Fruit fly (Drosophila melanogaster) whole organism, embryonic: ENCODE data around the gene Rbf2.

Experiments
- CG10147 ChIP-seq: fragments of 200-800 bp; sonication (Bioruptor generic); optimal IDR thresholded peaks from 2 replicates; lab custom pipeline; 2019; ENCODE audit warnings: missing biosample characterization, mild to moderate bottlenecking, missing genetic modification characterization, moderate library complexity
- CG10267 ChIP-seq: fragments of 200-800 bp; sonication (Bioruptor generic); optimal IDR thresholded peaks from 2 replicates; lab custom pipeline; 2018; ENCODE audit warnings: missing biosample characterization, mild to moderate bottlenecking, missing genetic modification characterization, moderate library complexity
- CG12391 ChIP-seq: fragments of 200-800 bp; sonication (Bioruptor generic); optimal IDR thresholded peaks from 3 replicates; lab custom pipeline; 2018; ENCODE audit warnings: missing biosample characterization, mild to moderate bottlenecking, missing genetic modification characterization, moderate library complexity
- CG12744 ChIP-seq: fragments of 200-800 bp; sonication (Bioruptor generic); optimal IDR thresholded peaks from 2 replicates; lab custom pipeline; 2016; ENCODE audit warnings: missing biosample characterization, missing genetic modification characterization
- CG13775 ChIP-seq: fragments of 200-800 bp; sonication (Bioruptor generic); optimal IDR thresholded peaks from 3 replicates; lab custom pipeline; 2017; ENCODE audit warnings: missing biosample characterization, mild to moderate bottlenecking, missing genetic modification characterization
- CG1602 ChIP-seq: fragments of 200-800 bp; sonication (Bioruptor generic); optimal IDR thresholded peaks from 3 replicates; lab custom pipeline; 2016; ENCODE audit warnings: missing biosample characterization, missing genetic modification characterization
- CG17361 ChIP-seq: fragments of 200-800 bp; sonication (Bioruptor generic); IDR thresholded peaks from 3 replicates; pipeline ENCODE4 v1.3.6; 2022; ENCODE audit warnings: missing biosample characterization, missing genetic modification characterization
- CG18011 ChIP-seq: fragments of 200-800 bp; sonication (Bioruptor generic); optimal IDR thresholded peaks from 2 replicates; lab custom pipeline; 2017; ENCODE audit warnings: missing biosample characterization, missing genetic modification characterization, mild to moderate bottlenecking, moderate library complexity, missing genotype
- CG2199 ChIP-seq: fragments of 200-800 bp; sonication (Bioruptor generic); IDR thresholded peaks from 3 replicates; pipeline ENCODE4 v1.3.6; 2022; ENCODE audit warnings: missing biosample characterization, missing genetic modification characterization
- CG2202 ChIP-seq: fragments of 200-800 bp; sonication (Bioruptor generic); optimal IDR thresholded peaks from 2 replicates; lab custom pipeline; 2018; ENCODE audit warnings: missing biosample characterization, mild to moderate bottlenecking, missing genetic modification characterization
- CG33213 ChIP-seq: fragments of 200-800 bp; sonication (Bioruptor generic); optimal IDR thresholded peaks from 3 replicates; lab custom pipeline; 2016; ENCODE audit warnings: missing biosample characterization, missing genetic modification characterization
- CG3838 ChIP-seq: fragments of 200-800 bp; sonication (Bioruptor generic); optimal IDR thresholded peaks from 3 replicates; lab custom pipeline; 2016; ENCODE audit warnings: missing biosample characterization, missing genetic modification characterization
- Dll ChIP-seq: fragments of 200-800 bp; sonication (Bioruptor generic); IDR thresholded peaks from 4 replicates; pipeline ENCODE4 v1.3.6; 2022; ENCODE audit warnings: missing biosample characterization, missing genetic modification characterization; ENCODE audit not compliant: partially characterized antibody
- Doc3 ChIP-seq: fragments of 200-800 bp; sonication (Bioruptor generic); IDR thresholded peaks from 3 replicates; pipeline ENCODE4 v1.3.6; 2022; ENCODE audit warnings: missing biosample characterization, missing genetic modification characterization; ENCODE audit not compliant: partially characterized antibody
- Ets97D ChIP-seq: fragments of 200-800 bp; sonication (Bioruptor generic); optimal IDR thresholded peaks from 3 replicates; lab custom pipeline; 2016; ENCODE audit warnings: missing biosample characterization, missing genetic modification characterization
- H15 ChIP-seq: fragments of 200-800 bp; sonication (Bioruptor generic); IDR thresholded peaks from 3 replicates; pipeline ENCODE4 v1.3.6; 2022; ENCODE audit warnings: missing biosample characterization, missing genetic modification characterization
- HmgZ ChIP-seq: fragments of 200-800 bp; sonication (Bioruptor generic); optimal IDR thresholded peaks from 2 replicates; lab custom pipeline; 2018; ENCODE audit warnings: missing biosample characterization, mild to moderate bottlenecking, missing genetic modification characterization
- Hmr ChIP-seq: fragments of 200-800 bp; sonication (Bioruptor generic); optimal IDR thresholded peaks from 3 replicates; lab custom pipeline; 2017; ENCODE audit warnings: mild to moderate bottlenecking, missing biosample characterization, missing genetic modification reagents, missing genetic modification characterization
- Max ChIP-seq: fragments of 200-800 bp; sonication (Bioruptor generic); optimal IDR thresholded peaks from 2 replicates; lab custom pipeline; 2016; ENCODE audit warnings: missing biosample characterization, mild to moderate bottlenecking, missing genetic modification characterization
- Nf-YB ChIP-seq: fragments of 200-800 bp; sonication (Bioruptor generic); optimal IDR thresholded peaks from 3 replicates; lab custom pipeline; 2019; ENCODE audit warnings: missing biosample characterization, mild to moderate bottlenecking, missing genetic modification characterization, moderate library complexity
- Opbp ChIP-seq: fragments of 200-800 bp; sonication (Bioruptor generic); IDR thresholded peaks from 3 replicates; pipeline ENCODE4 v1.3.6; 2022; ENCODE audit warnings: missing biosample characterization, missing genetic modification characterization; ENCODE audit not compliant: partially characterized antibody
- Pdp1 ChIP-seq, 2 experiments: fragments of 200-800 bp; sonication (Bioruptor generic); optimal IDR thresholded peaks; 3 replicates each; lab custom pipeline; 2016; ENCODE audit warnings: missing biosample characterization in 2 of 2, missing genetic modification characterization in 2 of 2, mild to moderate bottlenecking in 1 of 2, moderate library complexity in 1 of 2
- Scr ChIP-seq: fragments of 200-800 bp; sonication (Bioruptor generic); IDR thresholded peaks from 2 replicates; pipeline ENCODE4 v1.3.6; 2022; ENCODE audit warnings: missing biosample characterization, missing genetic modification characterization; ENCODE audit not compliant: partially characterized antibody
- Sry-δ ChIP-seq: fragments of 200-800 bp; sonication (Bioruptor generic); optimal IDR thresholded peaks from 2 replicates; lab custom pipeline; 2016; ENCODE audit warnings: missing biosample characterization, missing genetic modification characterization
- amos ChIP-seq: fragments of 200-800 bp; sonication (Bioruptor generic); IDR thresholded peaks from 2 replicates; pipeline ENCODE4 v1.3.6; 2022; ENCODE audit warnings: missing biosample characterization, missing genetic modification characterization; ENCODE audit not compliant: partially characterized antibody
- ato ChIP-seq: fragments of 200-800 bp; sonication (Bioruptor generic); IDR thresholded peaks from 2 replicates; pipeline ENCODE4 v1.3.6; 2022; ENCODE audit warnings: missing biosample characterization, missing genetic modification characterization; ENCODE audit not compliant: partially characterized antibody
- az2 ChIP-seq: fragments of 200-800 bp; sonication (Bioruptor generic); optimal IDR thresholded peaks from 3 replicates; lab custom pipeline; 2016; ENCODE audit warnings: missing biosample characterization, missing genetic modification characterization
- bsh ChIP-seq, 2 experiments: fragments of 200-800 bp; sonication (Bioruptor generic); optimal IDR thresholded peaks; 2 replicates each; lab custom pipeline; 2017 to 2018; ENCODE audit warnings: mild to moderate bottlenecking in 2 of 2, missing biosample characterization in 2 of 2, missing genetic modification characterization in 2 of 2, moderate library complexity in 1 of 2
- cad ChIP-seq: fragments of >200 bp; optimal IDR thresholded peaks from 2 replicates; lab custom pipeline; 2017; ENCODE audit warnings: missing biosample characterization, missing genetic modification characterization
- chinmo ChIP-seq: fragments of 200-800 bp; sonication (Bioruptor generic); IDR thresholded peaks from 4 replicates; pipeline ENCODE4 v1.3.6; 2022; ENCODE audit warnings: missing biosample characterization, missing genetic modification characterization; ENCODE audit not compliant: partially characterized antibody
- dm ChIP-seq: fragments of 200-800 bp; sonication (Bioruptor generic); optimal IDR thresholded peaks from 3 replicates; lab custom pipeline; 2016; ENCODE audit warnings: missing biosample characterization, missing genetic modification characterization
- dmrt11E ChIP-seq: fragments of 200-800 bp; sonication (Bioruptor generic); optimal IDR thresholded peaks from 3 replicates; lab custom pipeline; 2018; ENCODE audit warnings: missing biosample characterization, mild to moderate bottlenecking, missing genetic modification characterization, moderate library complexity
- ems ChIP-seq: fragments of 200-800 bp; sonication (Bioruptor generic); optimal IDR thresholded peaks from 3 replicates; lab custom pipeline; 2016; ENCODE audit warnings: missing biosample characterization, missing genetic modification characterization
- fd102C ChIP-seq: fragments of 200-800 bp; sonication (Bioruptor generic); optimal IDR thresholded peaks from 2 replicates; lab custom pipeline; 2018; ENCODE audit warnings: missing biosample characterization, mild to moderate bottlenecking, missing genetic modification characterization, moderate library complexity
- fru ChIP-seq: fragments of >200 bp; optimal IDR thresholded peaks from 2 replicates; lab custom pipeline; 2017
- hb ChIP-seq: fragments of 200-800 bp; sonication (Bioruptor generic); IDR thresholded peaks from 3 replicates; pipeline ENCODE4 v1.3.6; 2022; ENCODE audit warnings: missing biosample characterization, missing genetic modification characterization; ENCODE audit not compliant: partially characterized antibody
- hbn ChIP-seq: fragments of 200-800 bp; sonication (Bioruptor generic); IDR thresholded peaks from 2 replicates; pipeline ENCODE4 v1.3.6; 2022; ENCODE audit warnings: missing biosample characterization, missing genetic modification characterization; ENCODE audit not compliant: partially characterized antibody
- hkb ChIP-seq, 2 experiments: fragments of 200-800 bp in 1 of 2; fragments of >200 bp in 1 of 2; sonication (Bioruptor generic) in 1 of 2; IDR thresholded peaks in 1 of 2; optimal IDR thresholded peaks in 1 of 2; 2 replicates each; pipeline versions ENCODE4 v1.3.6 to Lab custom; 2017 to 2022; ENCODE audit warnings: missing biosample characterization in 1 of 2, missing genetic modification characterization in 1 of 2
- nerfin-2 ChIP-seq: fragments of 200-800 bp; sonication (Bioruptor generic); IDR thresholded peaks from 2 replicates; pipeline ENCODE4 v1.3.6; 2022; ENCODE audit warnings: missing biosample characterization, missing genetic modification characterization; ENCODE audit not compliant: partially characterized antibody
- nmo ChIP-seq: fragments of 200-800 bp; sonication (Bioruptor generic); optimal IDR thresholded peaks from 2 replicates; lab custom pipeline; 2018; ENCODE audit warnings: missing biosample characterization, mild to moderate bottlenecking, missing genetic modification characterization, moderate library complexity
- sisA ChIP-seq: fragments of 200-800 bp; sonication (Bioruptor generic); IDR thresholded peaks from 2 replicates; pipeline ENCODE4 v1.3.6; 2022; ENCODE audit warnings: missing biosample characterization, missing genetic modification characterization
- stc ChIP-seq: fragments of 200-800 bp; sonication (Bioruptor generic); IDR thresholded peaks from 2 replicates; pipeline ENCODE4 v1.3.6; 2022; ENCODE audit warnings: missing biosample characterization, missing genetic modification characterization
- stwl ChIP-seq: fragments of 200-800 bp; sonication (Bioruptor generic); optimal IDR thresholded peaks from 3 replicates; lab custom pipeline; 2018; ENCODE audit warnings: missing biosample characterization, mild to moderate bottlenecking, missing genetic modification characterization, moderate library complexity
- tap ChIP-seq: fragments of 200-800 bp; optimal IDR thresholded peaks from 3 replicates; lab custom pipeline; 2019; ENCODE audit warnings: missing biosample characterization, mild to moderate bottlenecking, missing genetic modification characterization, moderate library complexity
- unc-4 ChIP-seq: fragments of 200-800 bp; sonication (Bioruptor generic); IDR thresholded peaks from 2 replicates; pipeline ENCODE4 v1.3.6; 2022; ENCODE audit warnings: missing biosample characterization, missing genetic modification characterization; ENCODE audit not compliant: partially characterized antibody
- vnd ChIP-seq: fragments of 200-800 bp; sonication (Bioruptor generic); IDR thresholded peaks from 3 replicates; pipeline ENCODE4 v1.3.6; 2022; ENCODE audit warnings: missing biosample characterization, missing genetic modification characterization; ENCODE audit not compliant: partially characterized antibody
- vvl ChIP-seq: fragments of 200-800 bp; sonication (Bioruptor generic); IDR thresholded peaks from 2 replicates; pipeline ENCODE4 v1.3.6; 2022; ENCODE audit warnings: missing biosample characterization, missing genetic modification characterization
- zen ChIP-seq: fragments of 200-800 bp; sonication (Bioruptor generic); optimal IDR thresholded peaks from 3 replicates; lab custom pipeline; 2018; ENCODE audit warnings: missing biosample characterization, mild to moderate bottlenecking, missing genetic modification characterization, moderate library complexity

Gene Rbf2

DNA sequence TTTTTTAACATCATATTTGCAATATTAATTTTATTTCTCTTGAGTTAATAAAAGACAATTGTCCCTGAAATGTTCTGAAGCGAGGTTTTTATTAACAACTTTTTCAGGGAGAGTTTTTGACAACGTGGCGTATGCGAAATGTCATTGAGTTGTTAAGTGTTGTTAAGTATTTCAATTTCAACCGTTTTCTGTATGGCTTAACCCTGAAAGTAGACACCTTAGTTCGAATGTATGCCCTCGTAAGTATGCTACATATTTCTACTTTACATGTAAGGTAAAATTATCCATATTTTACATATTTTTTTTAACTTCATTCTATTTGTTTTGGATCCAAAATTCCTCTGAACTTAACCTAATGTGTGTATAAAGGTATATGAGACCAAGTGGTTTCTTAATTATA is 38.8 kb downstream of the Rbf2 start (continued):
- TF ChIP-seq CG13775 (GFP tag; lab: Kevin White, UChicago) = no peak
- peak; percentile 43; the same call in 1 of the 3 replicates for TF ChIP-seq Doc3 (GFP tag; lab: Robert Waterston, UW)
- no peak for TF ChIP-seq ems
- peak; percentile 38 for TF ChIP-seq dmrt11E (tag; lab: Kevin White, UChicago)
- TF ChIP-seq CG10147 = no peak
- TF ChIP-seq CG33213 = peak; percentile 36
- peak; percentile 1 for TF ChIP-seq Sry-δ (GFP tag; lab: Kevin White, UChicago)
- peak; percentile 49; the same call in 1 of the 2 replicates for TF ChIP-seq unc-4 (GFP tag; lab: Robert Waterston, UW)
- TF ChIP-seq amos (GFP tag; lab: Robert Waterston, UW) = peak; percentile 61
- peak; percentile 10 for TF ChIP-seq Hmr
- TF ChIP-seq CG12744 (GFP tag; lab: Kevin White, UChicago) = peak; percentile 65
- peak; percentile 13 for TF ChIP-seq CG12391 (tag; lab: Kevin White, UChicago)
- TF ChIP-seq fru = no peak
- TF ChIP-seq CG18011 (GFP tag; lab: Kevin White, UChicago) = no peak
- peak; percentile 45; the same call in 1 of the 2 replicates for TF ChIP-seq nerfin-2 (GFP tag; lab: Robert Waterston, UW)
- peak; percentile 16 for TF ChIP-seq Nf-YB (GFP tag; lab: Kevin White, UChicago)
- 0 out of 3 replicates have a peak, but pooled peaks have one; percentile 20 for TF ChIP-seq CG17361 (GFP tag; lab: Robert Waterston, UW)
- TF ChIP-seq Ets97D (GFP tag; lab: Kevin White, UChicago) = peak; percentile 68
- TF ChIP-seq chinmo (GFP tag; lab: Robert Waterston, UW) = peak; percentile 43; the same call in 2 of the 4 replicates
- TF ChIP-seq HmgZ (tag; lab: Kevin White, UChicago) = peak; percentile 40
- peak; percentile 29 for TF ChIP-seq CG2202 (tag; lab: Kevin White, UChicago)
- TF ChIP-seq CG1602 (GFP tag; lab: Kevin White, UChicago) = no peak
- TF ChIP-seq CG2199 (GFP tag; lab: Robert Waterston, UW) = peak; percentile 81
- no peak for TF ChIP-seq stc (GFP tag; lab: Robert Waterston, UW)
- no peak for TF ChIP-seq hkb (optimal IDR thresholded peaks at IDR 0.05; lab: Kevin White, UChicago)
- TF ChIP-seq hkb (GFP tag; IDR thresholded peaks at IDR 0.05; lab: Robert Waterston, UW) = no peak
- no peak for TF ChIP-seq sisA (GFP tag; lab: Robert Waterston, UW)
- TF ChIP-seq H15 (GFP tag; lab: Robert Waterston, UW) = no peak
- TF ChIP-seq CG10267 (tag; lab: Kevin White, UChicago) = peak; percentile 92
- peak; percentile 65 for TF ChIP-seq hbn (GFP tag; lab: Robert Waterston, UW)
- peak; percentile 60 for TF ChIP-seq zen (tag; lab: Kevin White, UChicago)
- no peak for TF ChIP-seq tap (tag; lab: Kevin White, UChicago)
- TF ChIP-seq hb (GFP tag; lab: Robert Waterston, UW) = no peak
- peak; percentile 19 for TF ChIP-seq Max (GFP tag; lab: Kevin White, UChicago)
- TF ChIP-seq stwl = peak; percentile 100
- TF ChIP-seq Scr (GFP tag; lab: Robert Waterston, UW) = peak; percentile 53
- no peak for TF ChIP-seq vvl (GFP tag; lab: Robert Waterston, UW)
- TF ChIP-seq dm = peak; percentile 41
- peak; percentile 5 for TF ChIP-seq az2
- TF ChIP-seq ato (GFP tag; lab: Robert Waterston, UW) = peak; percentile 70
- TF ChIP-seq cad (GFP tag; lab: Kevin White, UChicago) = no peak
- TF ChIP-seq Dll (GFP tag; lab: Robert Waterston, UW) = peak; percentile 57; the same call in 2 of the 4 replicates
- peak in 1 of 2 experiments; percentile 33 for TF ChIP-seq Pdp1 (GFP tag; optimal IDR thresholded peaks at IDR 0.05; lab: Kevin White, UChicago)
- no peak for TF ChIP-seq CG3838 (GFP tag; lab: Kevin White, UChicago)
- TF ChIP-seq Opbp = peak; percentile 68; the same call in 2 of the 3 replicates
- TF ChIP-seq vnd = no peak
- TF ChIP-seq fd102C (GFP tag; lab: Kevin White, UChicago) = peak; percentile 47
- peak in 1 of 2 experiments; percentile 6 for TF ChIP-seq bsh (GFP tag; optimal IDR thresholded peaks at IDR 0.05; lab: Kevin White, UChicago)
- peak; percentile 10 for TF ChIP-seq nmo (GFP tag; lab: Kevin White, UChicago)
